Worm (Caenorhabditis elegans) whole organism, mixed stage, embryonic: ENCODE measurements around the gene mccc-1.

Experiments
- M03D4.4 ChIP-seq: sonication (generic microtip); optimal IDR thresholded peaks from 2 replicates; lab custom pipeline; 2017; ENCODE audit warnings: mild to moderate bottlenecking, missing genetic modification characterization, missing compliant biosample characterization
- ceh-39 ChIP-seq: fragments of 150-350 bp; optimal IDR thresholded peaks from 2 replicates; lab custom pipeline; 2014; ENCODE audit warnings: missing biosample characterization, missing genetic modification characterization
- ceh-43 ChIP-seq: fragments of 200-800 bp; sonication (Bioruptor generic); optimal IDR thresholded peaks from 2 replicates; lab custom pipeline; 2018; ENCODE audit warnings: mild to moderate bottlenecking, missing genetic modification characterization, moderate library complexity, missing compliant biosample characterization
- ceh-83 ChIP-seq: fragments of 200-800 bp; sonication (Bioruptor generic); optimal IDR thresholded peaks from 2 replicates; lab custom pipeline; 2018; ENCODE audit warnings: mild to moderate bottlenecking, missing genetic modification characterization, missing compliant biosample characterization
- ces-1 ChIP-seq: fragments of 150-350 bp; optimal IDR thresholded peaks from 2 replicates; lab custom pipeline; 2014; ENCODE audit warnings: missing biosample characterization, missing genetic modification reagents, missing genetic modification characterization
- drap-1 ChIP-seq: fragments of 200-800 bp; sonication (Bioruptor generic); optimal IDR thresholded peaks from 3 replicates; lab custom pipeline; 2018; ENCODE audit warnings: mild to moderate bottlenecking, missing genetic modification characterization, missing compliant biosample characterization
- elt-3 ChIP-seq: fragments of 150-350 bp; optimal IDR thresholded peaks from 2 replicates; lab custom pipeline; 2014; ENCODE audit warnings: missing biosample characterization, missing genetic modification characterization
- ham-2 ChIP-seq: fragments of 200-800 bp; sonication (Bioruptor generic); optimal IDR thresholded peaks from 2 replicates; lab custom pipeline; 2018; ENCODE audit warnings: mild to moderate bottlenecking, missing genetic modification characterization, missing compliant biosample characterization
- hlh-1 ChIP-seq: fragments of 150-350 bp; optimal IDR thresholded peaks from 2 replicates; lab custom pipeline; 2014; ENCODE audit warnings: missing biosample characterization, missing genetic modification reagents, missing genetic modification characterization
- lin-13 ChIP-seq: fragments of 150-350 bp; optimal IDR thresholded peaks from 2 replicates; lab custom pipeline; 2014; ENCODE audit warnings: missing biosample characterization, missing genetic modification characterization
- lin-32 ChIP-seq: fragments of 200-800 bp; sonication (Bioruptor generic); optimal IDR thresholded peaks from 2 replicates; lab custom pipeline; 2018; ENCODE audit warnings: mild to moderate bottlenecking, missing genetic modification characterization, missing compliant biosample characterization
- lsy-2 ChIP-seq: fragments of 150-350 bp; optimal IDR thresholded peaks from 2 replicates; lab custom pipeline; 2014; ENCODE audit warnings: missing biosample characterization, missing genetic modification characterization
- mab-5 ChIP-seq: fragments of 150-350 bp; optimal IDR thresholded peaks from 2 replicates; lab custom pipeline; 2014; ENCODE audit warnings: missing biosample characterization, missing genetic modification characterization
- mep-1 ChIP-seq: fragments of 150-350 bp; optimal IDR thresholded peaks from 2 replicates; lab custom pipeline; 2017; ENCODE audit warnings: missing biosample characterization, missing genetic modification reagents, missing genetic modification characterization, inconsistent platforms
- mls-2 ChIP-seq: sonication (generic microtip); optimal IDR thresholded peaks from 2 replicates; lab custom pipeline; 2016; ENCODE audit warnings: mild to moderate bottlenecking, missing genetic modification characterization, moderate library complexity, missing compliant biosample characterization
- nhr-12 ChIP-seq: fragments of 150-350 bp; optimal IDR thresholded peaks from 2 replicates; lab custom pipeline; 2014; ENCODE audit warnings: missing biosample characterization, missing genetic modification characterization
- nhr-2 ChIP-seq: fragments of 150-350 bp; optimal IDR thresholded peaks from 2 replicates; lab custom pipeline; 2014; ENCODE audit warnings: missing biosample characterization, missing genetic modification characterization
- nhr-76 ChIP-seq: sonication (generic microtip); optimal IDR thresholded peaks from 2 replicates; lab custom pipeline; 2017; ENCODE audit warnings: missing biosample characterization, missing genetic modification characterization
- sem-2 ChIP-seq: fragments of 200-800 bp; sonication (Bioruptor generic); optimal IDR thresholded peaks from 2 replicates; lab custom pipeline; 2018; ENCODE audit warnings: mild to moderate bottlenecking, missing genetic modification characterization, missing compliant biosample characterization
- snpc-4 ChIP-seq: fragments of 150-350 bp; optimal IDR thresholded peaks from 2 replicates; lab custom pipeline; 2014; ENCODE audit warnings: missing biosample characterization, missing genetic modification characterization
- sptf-1 ChIP-seq: sonication (generic microtip); optimal IDR thresholded peaks from 2 replicates; lab custom pipeline; 2017; ENCODE audit warnings: mild to moderate bottlenecking, missing genetic modification characterization, moderate library complexity, missing compliant biosample characterization
- tbx-8 ChIP-seq: fragments of 200-800 bp; sonication (Bioruptor generic); optimal IDR thresholded peaks from 2 replicates; lab custom pipeline; 2018; ENCODE audit warnings: mild to moderate bottlenecking, missing genetic modification characterization, moderate library complexity, missing compliant biosample characterization
- unc-120 ChIP-seq: sonication (generic microtip); optimal IDR thresholded peaks from 2 replicates; lab custom pipeline; 2017; ENCODE audit warnings: missing genetic modification characterization, missing compliant biosample characterization; ENCODE audit not compliant: poor library complexity, severe bottlenecking
- unc-39 ChIP-seq: fragments of 150-350 bp; optimal IDR thresholded peaks from 2 replicates; lab custom pipeline; 2014; ENCODE audit warnings: missing biosample characterization, missing genetic modification characterization
- unc-62 ChIP-seq: fragments of 150-350 bp; optimal IDR thresholded peaks from 2 replicates; lab custom pipeline; 2014; ENCODE audit warnings: missing biosample characterization, missing genetic modification reagents, missing genetic modification characterization
- zip-8 ChIP-seq: fragments of 150-350 bp; optimal IDR thresholded peaks from 2 replicates; lab custom pipeline; 2014; ENCODE audit warnings: missing biosample characterization, missing genetic modification characterization
- ztf-11 ChIP-seq: fragments of 150-350 bp; optimal IDR thresholded peaks from 2 replicates; lab custom pipeline; 2014; ENCODE audit warnings: missing biosample characterization, missing genetic modification characterization

mccc-1 gene

ce11 chrIV:9898712-9899111, 14.3 kb downstream of the mccc-1 start, which contains the start of gene tbc-3:
Gene tbc-3 (plus strand): TSS chrIV:9899012.
- TF ChIP-seq mab-5 (tag; lab: Kevin White, UChicago) = no peak
- TF ChIP-seq snpc-4 (tag; lab: Kevin White, UChicago) = no peak
- TF ChIP-seq lin-13 (tag; lab: Kevin White, UChicago) = no peak
- TF ChIP-seq elt-3 = no peak
- no peak for TF ChIP-seq ceh-83 (GFP tag; lab: Kevin White, UChicago)
- no peak for TF ChIP-seq unc-39 (tag; lab: Kevin White, UChicago)
- no peak for TF ChIP-seq nhr-2
- TF ChIP-seq ztf-11 (tag; lab: Kevin White, UChicago) = no peak
- no peak for TF ChIP-seq drap-1 (GFP tag; lab: Kevin White, UChicago)
- no peak for TF ChIP-seq sptf-1
- no peak for TF ChIP-seq unc-120
- TF ChIP-seq hlh-1 = no peak

- TF ChIP-seq unc-120 = peak; percentile 3
- no peak for TF ChIP-seq nhr-12
- TF ChIP-seq ham-2 (GFP tag; lab: Kevin White, UChicago) = no peak
- TF ChIP-seq unc-62 (GFP tag; lab: Kevin White, UChicago) = no peak
- no peak for TF ChIP-seq elt-3
- TF ChIP-seq sem-2 (GFP tag; lab: Kevin White, UChicago) = no peak
- no peak for TF ChIP-seq ceh-39 (tag; lab: Kevin White, UChicago)
- TF ChIP-seq ces-1 (GFP tag; lab: Kevin White, UChicago) = peak; percentile 93
- no peak for TF ChIP-seq tbx-8 (GFP tag; lab: Kevin White, UChicago)
- no peak for TF ChIP-seq sptf-1
- TF ChIP-seq nhr-2 = no peak
These were observed 14.9 kb downstream of the mccc-1 start for ce11 chrIV:9899227-9899626.

- TF ChIP-seq nhr-76 (tag; lab: Kevin White, UChicago) = no peak
- no peak for TF ChIP-seq sptf-1
- no peak for TF ChIP-seq lsy-2 (tag; lab: Kevin White, UChicago)
- TF ChIP-seq elt-3 = no peak
These were observed 19.2 kb downstream of the mccc-1 start, which contains the start of gene best-13 for ce11 chrIV:9903608-9904007. Gene best-13 (plus strand): TSS chrIV:9903908.

- TF ChIP-seq mep-1 (tag; lab: Kevin White, UChicago) = no peak
- TF ChIP-seq zip-8 = peak; percentile 4
These were observed 28.7 kb downstream of the mccc-1 start for ce11 chrIV:9913064-9913463.

ce11 chrIV:9915128-9915527, 30.8 kb downstream of the mccc-1 start:
- TF ChIP-seq M03D4.4 (no peak), drap-1 (GFP tag; lab: Kevin White, UChicago) (no peak), mep-1 (tag; lab: Kevin White, UChicago) (no peak), unc-39 (tag; lab: Kevin White, UChicago) (no peak), nhr-12 (no peak)

- TF ChIP-seq ces-1 (GFP tag; lab: Kevin White, UChicago) (no peak), mls-2 (tag; lab: Kevin White, UChicago) (no peak), unc-62 (GFP tag; lab: Kevin White, UChicago) (no peak), lin-32 (GFP tag; lab: Kevin White, UChicago) (no peak), nhr-76 (tag; lab: Kevin White, UChicago) (no peak), ceh-43 (GFP tag; lab: Kevin White, UChicago) (no peak), ztf-11 (tag; lab: Kevin White, UChicago) (no peak), nhr-12 (no peak), sptf-1 (no peak)
These were observed 31.9 kb downstream of the mccc-1 start, which contains the start of gene bed-3 for ce11 chrIV:9916224-9916623. Gene bed-3 (plus strand): TSS chrIV:9916524.

- TF ChIP-seq unc-62 (GFP tag; lab: Kevin White, UChicago) (no peak), unc-39 (tag; lab: Kevin White, UChicago) (no peak), ces-1 (GFP tag; lab: Kevin White, UChicago) (no peak), mep-1 (tag; lab: Kevin White, UChicago) (no peak), nhr-2 (no peak), zip-8 (peak; percentile 78), ceh-39 (tag; lab: Kevin White, UChicago) (no peak)
- TF ChIP-seq, all 35 proteins: peak for 1
These were observed 33.7 kb downstream of the mccc-1 start for ce11 chrIV:9918021-9918420.
